Worm (Caenorhabditis elegans) whole organism, L3 larva: Measurements from ENCODE around the gene gst-28.

Source experiments
- ama-1 ChIP-seq: fragments of 150-350 bp; optimal IDR thresholded peaks from 2 replicates; lab custom pipeline; 2018
- ceh-9 ChIP-seq: sonication (generic microtip); optimal IDR thresholded peaks from 2 replicates; lab custom pipeline; 2018; ENCODE audit warnings: missing biosample characterization, missing genetic modification characterization
- daf-12 ChIP-seq: fragments of 150-350 bp; optimal IDR thresholded peaks from 2 replicates; lab custom pipeline; 2014; ENCODE audit warnings: missing biosample characterization, missing genetic modification reagents, missing genetic modification characterization
- lin-15B ChIP-seq: fragments of 150-350 bp; optimal IDR thresholded peaks from 2 replicates; lab custom pipeline; 2014; ENCODE audit warnings: missing biosample characterization, missing genetic modification characterization
- nhr-67 ChIP-seq: fragments of 150-350 bp; optimal IDR thresholded peaks from 2 replicates; lab custom pipeline; 2014; ENCODE audit warnings: missing biosample characterization, missing genetic modification characterization
- nhr-76 ChIP-seq: fragments of 150-350 bp; sonication (generic microtip); optimal IDR thresholded peaks from 5 replicates; lab custom pipeline; 2014; ENCODE audit warnings: missing biosample characterization, missing genetic modification characterization
- pha-4 ChIP-seq: fragments of 150-350 bp; optimal IDR thresholded peaks from 2 replicates; lab custom pipeline; 2014; ENCODE audit warnings: missing biosample characterization, missing genetic modification reagents, missing genetic modification characterization
- skn-1 ChIP-seq: fragments of 150-350 bp; optimal IDR thresholded peaks from 2 replicates; lab custom pipeline; 2014; ENCODE audit warnings: missing biosample characterization, missing genetic modification characterization
- tbx-2 ChIP-seq: sonication (generic microtip); optimal IDR thresholded peaks from 2 replicates; lab custom pipeline; 2016; ENCODE audit warnings: mild to moderate bottlenecking, missing genetic modification characterization, missing compliant biosample characterization
- unc-62 ChIP-seq: fragments of 150-350 bp; sonication (generic microtip); optimal IDR thresholded peaks from 4 replicates; lab custom pipeline; 2014; ENCODE audit warnings: missing biosample characterization, missing genetic modification reagents, missing genetic modification characterization
- ztf-11 ChIP-seq: fragments of 150-350 bp; optimal IDR thresholded peaks from 2 replicates; lab custom pipeline; 2014; ENCODE audit warnings: missing biosample characterization, missing genetic modification characterization
- ztf-4 ChIP-seq: fragments of 150-350 bp; optimal IDR thresholded peaks from 2 replicates; lab custom pipeline; 2014; ENCODE audit warnings: missing biosample characterization, missing genetic modification characterization

DNA sequence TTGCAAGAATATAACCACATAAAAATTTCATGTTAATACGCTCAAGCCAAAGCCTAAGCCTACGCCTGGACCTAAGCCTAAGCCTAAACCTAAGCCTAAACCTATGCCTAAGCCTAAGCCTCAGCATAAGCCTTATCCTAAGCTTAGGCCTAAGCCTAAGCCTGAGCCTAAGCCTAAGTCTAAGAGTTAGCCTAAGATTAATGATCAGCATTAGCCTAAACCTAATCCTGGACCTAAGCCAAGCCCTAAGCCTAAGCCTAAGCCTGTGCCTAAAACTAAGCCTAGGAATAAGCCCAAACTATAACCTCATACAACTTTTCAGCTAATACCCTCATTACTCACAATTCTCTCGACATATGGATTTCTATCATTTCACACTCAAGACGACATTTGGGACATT lies 9.0 kb downstream of the gst-28 start:
- TF ChIP-seq ceh-9 = no peak
- no peak for TF ChIP-seq pha-4 (tag; lab: Kevin White, UChicago)
- no peak for TF ChIP-seq nhr-67 (tag; lab: Kevin White, UChicago)
- TF ChIP-seq ama-1 = no peak
- no peak for TF ChIP-seq daf-12 (tag; lab: Kevin White, UChicago)
- TF ChIP-seq tbx-2 (tag; lab: Kevin White, UChicago) = no peak
- TF ChIP-seq ztf-11 = no peak
- TF ChIP-seq nhr-76 (tag; lab: Kevin White, UChicago) = no peak
- no peak for TF ChIP-seq unc-62 (GFP tag; lab: Kevin White, UChicago)
- no peak for TF ChIP-seq skn-1
- no peak for TF ChIP-seq lin-15B (tag; lab: Kevin White, UChicago)
- no peak for TF ChIP-seq ztf-4 (tag; lab: Kevin White, UChicago)
